Fruit fly (Drosophila melanogaster): Measurements from ENCODE around the gene Taf6.

- peak; percentile 54 for TF ChIP-seq CG4318 (GFP tag; optimal IDR thresholded peaks at IDR 0.05)
- TF ChIP-seq CG31627 (GFP tag; optimal IDR thresholded peaks at IDR 0.05) = no peak
- TF ChIP-seq CG11902 (GFP tag; optimal IDR thresholded peaks at IDR 0.05) = peak; percentile 16
- peak; percentile 88 for TF ChIP-seq Lpt (GFP tag; optimal IDR thresholded peaks at IDR 0.05)
- TF ChIP-seq cyc (GFP tag; optimal IDR thresholded peaks at IDR 0.05) = peak; percentile 55
- TF ChIP-seq Hr38 (GFP tag; optimal IDR thresholded peaks at IDR 0.05) = no peak
- peak; percentile 45 for TF ChIP-seq Smox (GFP tag; optimal IDR thresholded peaks at IDR 0.05)
- peak; percentile 81 for TF ChIP-seq CG6808 (GFP tag; optimal IDR thresholded peaks at IDR 0.05)
- peak; percentile 87 for TF ChIP-seq eg (GFP tag; IDR thresholded peaks at IDR 0.05)
- TF ChIP-seq CG32006 (GFP tag; optimal IDR thresholded peaks at IDR 0.05) = peak; percentile 73
- TF ChIP-seq acj6 (GFP tag; optimal IDR thresholded peaks at IDR 0.05) = peak; percentile 62
- no peak for TF ChIP-seq Hr39 (GFP tag; optimal IDR thresholded peaks at IDR 0.05)
These were observed 36.0 kb downstream of the Taf6 start for dm6 chr3L:19634788-19635448.
